Worm (Caenorhabditis elegans) whole organism, L4 larva: ENCODE results near the gene rei-1.
A peak's percentile ranks its signal among the peaks of the same experiment; 100 is the strongest.

Source experiments
- F26F4.8 ChIP-seq: fragments of 200-800 bp; sonication (Bioruptor generic); conservative IDR thresholded peaks from 2 replicates; pipeline ENCODE4 v1.3.6; 2022; ENCODE audit warnings: missing genetic modification characterization, missing compliant biosample characterization
- F44E2.7 ChIP-seq: fragments of 200-800 bp; sonication (Bioruptor generic); IDR thresholded peaks from 2 replicates; pipeline ENCODE4 v2.1.2; 2022; ENCODE audit warnings: missing genetic modification characterization, missing compliant biosample characterization
- F49E8.2 ChIP-seq: sonication (generic microtip); optimal IDR thresholded peaks from 2 replicates; lab custom pipeline; 2016; ENCODE audit warnings: missing compliant biosample characterization, mild to moderate bottlenecking, missing genetic modification characterization, borderline replicate concordance
- T20F7.1 ChIP-seq: fragments of 200-800 bp; sonication (Bioruptor generic); optimal IDR thresholded peaks from 2 replicates; lab custom pipeline; 2018; ENCODE audit warnings: mild to moderate bottlenecking, missing genetic modification characterization, missing compliant biosample characterization
- T26A8.4 ChIP-seq: fragments of 200-800 bp; sonication (Bioruptor generic); IDR thresholded peaks from 2 replicates; pipeline ENCODE4 v1.3.6; 2022; ENCODE audit warnings: missing genetic modification characterization, missing compliant biosample characterization
- Y105C5A.15 ChIP-seq: fragments of 200-800 bp; sonication (Bioruptor generic); IDR thresholded peaks from 2 replicates; pipeline ENCODE4 v1.3.6; 2022; ENCODE audit warnings: missing genetic modification characterization, missing compliant biosample characterization
- aha-1 ChIP-seq: fragments of 150-350 bp; peaks from one replicate; lab custom pipeline; 2014; ENCODE audit warnings: missing biosample characterization, missing genetic modification characterization
- aly-2 ChIP-seq: sonication (generic microtip); optimal IDR thresholded peaks from 2 replicates; lab custom pipeline; 2018; ENCODE audit warnings: missing biosample characterization, missing genetic modification characterization
- arid-1 ChIP-seq: fragments of 200-800 bp; sonication (Bioruptor generic); conservative IDR thresholded peaks from 2 replicates; pipeline ENCODE4 v1.3.6; 2022; ENCODE audit warnings: missing genetic modification reagents, missing genetic modification characterization, missing compliant biosample characterization
- ceh-32 ChIP-seq: sonication (generic microtip); optimal IDR thresholded peaks from 2 replicates; lab custom pipeline; 2016; ENCODE audit warnings: mild to moderate bottlenecking, missing genetic modification characterization, missing compliant biosample characterization; ENCODE audit not compliant: poor library complexity
- ceh-82 ChIP-seq: sonication (generic microtip); optimal IDR thresholded peaks from 2 replicates; lab custom pipeline; 2017; ENCODE audit warnings: missing biosample characterization, missing genetic modification characterization
- ces-1 ChIP-seq: fragments of 150-350 bp; sonication (generic microtip); optimal IDR thresholded peaks from 4 replicates; lab custom pipeline; 2014; ENCODE audit warnings: missing biosample characterization, missing genetic modification reagents, missing genetic modification characterization
- cey-2 ChIP-seq: sonication (generic microtip); optimal IDR thresholded peaks from 3 replicates; lab custom pipeline; 2017; ENCODE audit warnings: missing genetic modification characterization, mild to moderate bottlenecking, missing compliant biosample characterization, antibody characterized with exemption, borderline replicate concordance; ENCODE audit not compliant: insufficient read depth
- ctbp-1 ChIP-seq: fragments of 200-800 bp; sonication (Bioruptor generic); IDR thresholded peaks from 2 replicates; pipeline ENCODE4 v1.3.6; 2022; ENCODE audit warnings: missing genetic modification reagents, missing genetic modification characterization, missing compliant biosample characterization
- dmd-6 ChIP-seq: fragments of 200-800 bp; sonication (Bioruptor generic); IDR thresholded peaks from 2 replicates; pipeline ENCODE4 v1.3.6; 2022; ENCODE audit warnings: missing genetic modification reagents, missing genetic modification characterization, missing compliant biosample characterization
- dmd-8 ChIP-seq: fragments of 200-800 bp; sonication (Bioruptor generic); IDR thresholded peaks from 2 replicates; pipeline ENCODE4 v1.3.6; 2022; ENCODE audit warnings: missing genetic modification characterization, missing compliant biosample characterization
- dpl-1 ChIP-seq: fragments of 150-350 bp; optimal IDR thresholded peaks from 2 replicates; lab custom pipeline; 2014; ENCODE audit warnings: missing biosample characterization, missing genetic modification reagents, missing genetic modification characterization
- duxl-1 ChIP-seq: sonication (generic microtip); optimal IDR thresholded peaks from 2 replicates; lab custom pipeline; 2016; ENCODE audit warnings: mild to moderate bottlenecking, missing genetic modification characterization, moderate library complexity, missing compliant biosample characterization; ENCODE audit not compliant: poor library complexity
- egl-27 ChIP-seq: sonication (generic microtip); optimal IDR thresholded peaks from 3 replicates; lab custom pipeline; 2017; ENCODE audit warnings: missing biosample characterization, missing genetic modification reagents, missing genetic modification characterization
- egl-43 ChIP-seq: fragments of 200-800 bp; sonication (Bioruptor generic); IDR thresholded peaks from 2 replicates; pipeline ENCODE4 v1.3.6; 2022; ENCODE audit warnings: missing genetic modification reagents, missing genetic modification characterization, missing compliant biosample characterization
- fkh-10 ChIP-seq: fragments of 150-350 bp; optimal IDR thresholded peaks from 2 replicates; lab custom pipeline; 2014; ENCODE audit warnings: missing biosample characterization, missing genetic modification reagents, missing genetic modification characterization
- hlh-11 ChIP-seq: fragments of 200-800 bp; sonication (Bioruptor generic); optimal IDR thresholded peaks from 2 replicates; lab custom pipeline; 2018; ENCODE audit warnings: mild to moderate bottlenecking, missing genetic modification characterization, missing compliant biosample characterization
- hlh-30 ChIP-seq: sonication (generic microtip); optimal IDR thresholded peaks from 2 replicates; lab custom pipeline; 2017; ENCODE audit warnings: antibody characterized with exemption, mild to moderate bottlenecking, missing genetic modification characterization, missing compliant biosample characterization; ENCODE audit not compliant: insufficient read depth
- hmg-1.1 ChIP-seq: fragments of 200-800 bp; sonication (Bioruptor generic); IDR thresholded peaks from 2 replicates; pipeline ENCODE4 v1.3.6; 2022; ENCODE audit warnings: missing genetic modification reagents, missing genetic modification characterization, missing compliant biosample characterization
- lin-1 ChIP-seq: fragments of 200-800 bp; sonication (Bioruptor generic); IDR thresholded peaks from 2 replicates; pipeline ENCODE4 v1.3.6; 2022; ENCODE audit warnings: missing genetic modification reagents, missing genetic modification characterization, missing compliant biosample characterization
- lin-29 ChIP-seq: fragments of 200-800 bp; sonication (Bioruptor generic); IDR thresholded peaks from 2 replicates; pipeline ENCODE4 v1.3.6; 2022; ENCODE audit warnings: missing genetic modification reagents, missing genetic modification characterization, missing compliant biosample characterization
- mxl-2 ChIP-seq: fragments of 200-800 bp; sonication (Bioruptor generic); conservative IDR thresholded peaks from 2 replicates; pipeline ENCODE4 v1.3.6; 2022; ENCODE audit warnings: missing genetic modification reagents, missing genetic modification characterization, missing compliant biosample characterization
- nhr-237 ChIP-seq: sonication (generic microtip); optimal IDR thresholded peaks from 2 replicates; lab custom pipeline; 2017; ENCODE audit warnings: missing biosample characterization, missing genetic modification characterization
- nhr-48 ChIP-seq: sonication (generic microtip); optimal IDR thresholded peaks from 2 replicates; lab custom pipeline; 2016; ENCODE audit warnings: mild to moderate bottlenecking, missing genetic modification characterization, missing compliant biosample characterization
- nhr-76 ChIP-seq: fragments of 150-350 bp; optimal IDR thresholded peaks from 2 replicates; lab custom pipeline; 2014; ENCODE audit warnings: missing biosample characterization, missing genetic modification characterization
- php-3 ChIP-seq: fragments of 200-800 bp; sonication (Bioruptor generic); IDR thresholded peaks from 2 replicates; pipeline ENCODE4 v1.3.6; 2022; ENCODE audit warnings: missing genetic modification reagents, missing genetic modification characterization, missing compliant biosample characterization
- rbr-2 ChIP-seq: sonication (generic microtip); optimal IDR thresholded peaks from 2 replicates; lab custom pipeline; 2016; ENCODE audit warnings: missing genotype, missing genetic modification characterization, missing compliant biosample characterization
- set-16 ChIP-seq: fragments of 200-800 bp; sonication (Bioruptor generic); IDR thresholded peaks from 2 replicates; pipeline ENCODE4 v1.3.6; 2022; ENCODE audit warnings: missing genetic modification reagents, missing genetic modification characterization, missing compliant biosample characterization
- skn-1 ChIP-seq: fragments of 150-350 bp; optimal IDR thresholded peaks from 2 replicates; lab custom pipeline; 2014; ENCODE audit warnings: missing biosample characterization, missing genetic modification characterization
- spr-1 ChIP-seq: sonication (generic microtip); optimal IDR thresholded peaks from 2 replicates; lab custom pipeline; 2016; ENCODE audit warnings: mild to moderate bottlenecking, missing genetic modification characterization, missing compliant biosample characterization
- tra-1 ChIP-seq: fragments of 200-800 bp; sonication (Bioruptor generic); IDR thresholded peaks from 2 replicates; pipeline ENCODE4 v1.3.6; 2022; ENCODE audit warnings: missing genetic modification reagents, missing genetic modification characterization, missing compliant biosample characterization
- zfp-3 ChIP-seq: fragments of 200-800 bp; sonication (Bioruptor generic); conservative IDR thresholded peaks from 2 replicates; pipeline ENCODE4 v1.3.6; 2022; ENCODE audit warnings: missing genetic modification reagents, missing genetic modification characterization, missing compliant biosample characterization
- ztf-11 ChIP-seq: fragments of 150-350 bp; optimal IDR thresholded peaks from 2 replicates; lab custom pipeline; 2014; ENCODE audit warnings: missing biosample characterization, missing genetic modification characterization
- ztf-7 ChIP-seq: fragments of 150-350 bp; optimal IDR thresholded peaks from 2 replicates; lab custom pipeline; 2014; ENCODE audit warnings: missing biosample characterization, missing genetic modification characterization

The rei-1 gene

ce11 chrIII:4087064-4087463, 10.9 kb downstream of the rei-1 start:
- TF ChIP-seq aha-1 (tag; lab: Kevin White, UChicago) = peak; percentile 80
- no peak for TF ChIP-seq ceh-32 (tag; lab: Kevin White, UChicago)
- TF ChIP-seq, all 104 proteins: peak for 1

ce11 chrIII:4086536-4086935, 11.5 kb downstream of the rei-1 start, which contains the start of gene kin-19:
Gene kin-19, minus strand, starts transcription at chrIII:4086636.
- TF ChIP-seq egl-43 = no peak
- TF ChIP-seq F44E2.7 (GFP tag; lab: Robert Waterston, UW) = no peak
- TF ChIP-seq F26F4.8 = no peak
- no peak for TF ChIP-seq arid-1 (GFP tag; lab: Robert Waterston, UW)
- TF ChIP-seq mxl-2 (GFP tag; lab: Robert Waterston, UW) = no peak
- no peak for TF ChIP-seq T20F7.1
- TF ChIP-seq nhr-237 = no peak
- TF ChIP-seq hmg-1.1 (GFP tag; lab: Robert Waterston, UW) = no peak
- no peak for TF ChIP-seq lin-29 (GFP tag; lab: Robert Waterston, UW)
- no peak for TF ChIP-seq spr-1 (tag; lab: Kevin White, UChicago)
- TF ChIP-seq ctbp-1 (GFP tag; lab: Robert Waterston, UW) = no peak
- TF ChIP-seq T26A8.4 (GFP tag; lab: Robert Waterston, UW) = no peak
- TF ChIP-seq ztf-11 (tag; lab: Kevin White, UChicago) = no peak
- no peak for TF ChIP-seq zfp-3

ce11 chrIII:4085657-4086056, 12.3 kb downstream of the rei-1 start:
- no peak for TF ChIP-seq hlh-11
- TF ChIP-seq T26A8.4 (GFP tag; lab: Robert Waterston, UW) = 0 out of 2 replicates have a peak, but pooled peaks have one; percentile 3
- peak; percentile 92 for TF ChIP-seq aha-1 (tag; lab: Kevin White, UChicago)
- TF ChIP-seq, all 104 proteins: peak for 2

ce11 chrIII:4083429-4083828, 14.6 kb downstream of the rei-1 start:
- peak; percentile 94 for TF ChIP-seq aha-1 (tag; lab: Kevin White, UChicago)
- no peak for TF ChIP-seq aly-2 (tag; lab: Kevin White, UChicago)
- TF ChIP-seq ztf-7 (tag; lab: Kevin White, UChicago) = no peak
- no peak for TF ChIP-seq ceh-82 (tag; lab: Kevin White, UChicago)
- TF ChIP-seq egl-27 = no peak
- TF ChIP-seq duxl-1 = peak; percentile 4

ce11 chrIII:4070239-4070638, 27.8 kb downstream of the rei-1 start:
- TF ChIP-seq egl-43 (no peak), nhr-76 (tag; lab: Kevin White, UChicago) (no peak), rbr-2 (peak; percentile 22), ces-1 (GFP tag; lab: Kevin White, UChicago) (peak; percentile 54)

- TF ChIP-seq dmd-8 (GFP tag; lab: Robert Waterston, UW) = no peak
- TF ChIP-seq set-16 (GFP tag; lab: Robert Waterston, UW) = peak; percentile 51
Observed at ce11 chrIII:4068120-4068519, 29.9 kb downstream of the rei-1 start.

- TF ChIP-seq fkh-10 (GFP tag; lab: Kevin White, UChicago) (peak; percentile 39), lin-1 (GFP tag; lab: Robert Waterston, UW) (no peak)
Observed at ce11 chrIII:4066333-4066732, 31.7 kb downstream of the rei-1 start, which contains the start of gene unc-79. Gene unc-79, plus strand, starts transcription at chrIII:4066633.

- TF ChIP-seq php-3 (no peak), hlh-30 (tag; lab: Kevin White, UChicago) (peak; percentile 18), Y105C5A.15 (GFP tag; lab: Robert Waterston, UW) (no peak), F49E8.2 (tag; lab: Kevin White, UChicago) (no peak), aly-2 (tag; lab: Kevin White, UChicago) (no peak), dmd-6 (GFP tag; lab: Robert Waterston, UW) (0 out of 2 replicates have a peak, but pooled peaks have one; percentile 7), lin-29 (GFP tag; lab: Robert Waterston, UW) (no peak), duxl-1 (no peak), tra-1 (no peak), nhr-48 (tag; lab: Kevin White, UChicago) (no peak), skn-1 (tag; lab: Kevin White, UChicago) (no peak), egl-43 (peak; percentile 69; the same call in 1 of the 2 replicates), cey-2 (no peak), dpl-1 (GFP tag; lab: Kevin White, UChicago) (no peak)
Observed at ce11 chrIII:4063724-4064123, 34.3 kb downstream of the rei-1 start.
